Fruit fly (Drosophila melanogaster): ENCODE measurements around the gene mus201.

DNA sequence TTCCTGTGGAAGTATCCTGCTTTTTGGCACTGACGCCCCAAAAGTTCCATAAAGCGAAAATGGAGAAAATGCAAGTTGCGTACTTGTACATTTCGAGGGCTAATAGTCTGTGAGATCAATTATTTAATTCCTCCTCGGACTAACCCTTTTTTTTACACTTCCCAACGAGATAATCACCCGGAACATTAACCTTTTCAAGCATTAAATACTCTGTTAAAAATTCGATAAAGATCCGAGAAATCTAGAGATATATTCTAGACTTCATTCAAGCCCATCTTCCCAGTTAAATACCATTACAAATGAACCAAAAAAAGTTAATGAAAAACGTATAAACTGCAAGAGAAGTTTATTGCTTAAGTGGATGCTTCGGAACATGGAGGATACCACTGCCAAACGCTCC, 43.8 kb upstream of the mus201 start, which contains the start of gene lectin-29Ca:
- TF ChIP-seq insv (optimal IDR thresholded peaks at IDR 0.05) = no peak
- TF ChIP-seq h (optimal IDR thresholded peaks at IDR 0.05) = no peak
- no peak for TF ChIP-seq psq (optimal IDR thresholded peaks at IDR 0.05)
- TF ChIP-seq ttk (optimal IDR thresholded peaks at IDR 0.05) = no peak
- TF ChIP-seq Myc (optimal IDR thresholded peaks at IDR 0.05) = no peak
- no peak for TF ChIP-seq Sin3A (optimal IDR thresholded peaks at IDR 0.05)
